Worm (Caenorhabditis elegans) whole organism, midembryonic: Measurements from ENCODE around the gene D1044.7.

Source experiments
- T22C8.4 ChIP-seq: fragments of 200-800 bp; sonication (Bioruptor generic); IDR thresholded peaks from 2 replicates; pipeline ENCODE4 v1.3.6; 2022; ENCODE audit warnings: missing genetic modification characterization, missing compliant biosample characterization
- cog-1 ChIP-seq: sonication (generic microtip); optimal IDR thresholded peaks from 2 replicates; lab custom pipeline; 2016; ENCODE audit warnings: missing genetic modification characterization, missing compliant biosample characterization
- flt-1 ChIP-seq: fragments of 200-800 bp; sonication (Bioruptor generic); IDR thresholded peaks from 2 replicates; pipeline ENCODE4 v1.3.6; 2022; ENCODE audit warnings: missing genetic modification characterization, missing compliant biosample characterization
- klf-2 ChIP-seq: fragments of 200-800 bp; sonication (Bioruptor generic); conservative IDR thresholded peaks from 2 replicates; pipeline ENCODE4 v1.3.6; 2022; ENCODE audit warnings: missing genetic modification reagents, missing genetic modification characterization, missing compliant biosample characterization
- med-1 ChIP-seq: sonication (generic microtip); optimal IDR thresholded peaks from 2 replicates; lab custom pipeline; 2017; ENCODE audit warnings: missing genetic modification characterization, mild to moderate bottlenecking, missing compliant biosample characterization, antibody characterized with exemption, missing genetic modification reagents; ENCODE audit not compliant: insufficient read depth
- ref-1 ChIP-seq: fragments of 200-800 bp; sonication (Bioruptor generic); conservative IDR thresholded peaks from 2 replicates; pipeline ENCODE4 v1.3.6; 2022; ENCODE audit warnings: missing genetic modification reagents, missing genetic modification characterization, missing compliant biosample characterization
- tab-1 ChIP-seq: fragments of 200-800 bp; sonication (Bioruptor generic); IDR thresholded peaks from 2 replicates; pipeline ENCODE4 v1.3.6; 2022; ENCODE audit warnings: missing genetic modification characterization, missing compliant biosample characterization
- ztf-23 ChIP-seq: fragments of 200-800 bp; sonication (Bioruptor generic); IDR thresholded peaks from 2 replicates; pipeline ENCODE4 v1.3.6; 2022; ENCODE audit warnings: missing genetic modification reagents, missing genetic modification characterization, missing compliant biosample characterization
- ztf-29 ChIP-seq: fragments of 200-800 bp; sonication (Bioruptor generic); IDR thresholded peaks from 2 replicates; pipeline ENCODE4 v1.3.6; 2022; ENCODE audit warnings: missing genetic modification reagents, missing genetic modification characterization, missing compliant biosample characterization

D1044.7 gene

DNA sequence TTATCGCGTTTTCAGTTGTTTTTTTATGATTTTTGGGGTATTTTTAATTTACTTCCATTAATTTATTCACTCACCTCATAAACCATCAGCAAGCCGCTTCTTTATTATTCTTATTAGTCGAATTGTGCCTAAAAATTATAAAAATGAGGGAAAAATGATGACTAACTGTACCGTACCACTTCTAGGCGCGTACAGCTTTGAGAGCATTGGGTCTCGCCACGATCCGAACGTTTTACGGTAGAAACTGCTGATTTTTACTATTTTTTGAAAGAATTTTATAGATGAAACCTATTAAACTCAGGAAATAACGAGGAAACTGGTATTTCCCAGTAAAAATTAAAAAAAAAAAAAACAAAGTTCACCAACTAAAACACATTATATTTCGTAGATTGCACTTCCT lies 34.5 kb upstream of the D1044.7 start, which contains the start of gene D1044.6:
D1044.6 (minus strand) TSS at position 128 of the 400 bp plus-strand sequence.
- TF ChIP-seq med-1 (GFP tag; lab: Kevin White, UChicago): no peak

DNA sequence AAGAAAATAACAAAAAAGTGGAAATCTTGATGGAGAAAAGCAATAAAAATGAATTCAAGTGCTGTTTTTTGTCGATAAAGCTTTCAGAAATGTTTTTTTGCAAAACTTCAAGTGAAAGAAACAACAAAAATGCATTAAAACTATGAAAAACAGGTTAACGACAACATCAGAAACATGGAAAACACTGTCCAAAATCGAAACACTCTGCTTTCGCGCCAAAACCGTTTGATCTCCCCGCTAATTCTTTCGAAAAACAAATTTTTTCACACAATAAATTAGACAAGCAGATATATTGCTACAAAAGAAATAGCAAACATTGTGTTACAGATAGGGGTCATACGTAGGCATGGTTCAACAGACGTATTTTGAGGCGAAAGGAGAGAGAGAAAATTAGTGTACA lies 33.2 kb upstream of the D1044.7 start:
- TF ChIP-seq ztf-23: no peak

DNA sequence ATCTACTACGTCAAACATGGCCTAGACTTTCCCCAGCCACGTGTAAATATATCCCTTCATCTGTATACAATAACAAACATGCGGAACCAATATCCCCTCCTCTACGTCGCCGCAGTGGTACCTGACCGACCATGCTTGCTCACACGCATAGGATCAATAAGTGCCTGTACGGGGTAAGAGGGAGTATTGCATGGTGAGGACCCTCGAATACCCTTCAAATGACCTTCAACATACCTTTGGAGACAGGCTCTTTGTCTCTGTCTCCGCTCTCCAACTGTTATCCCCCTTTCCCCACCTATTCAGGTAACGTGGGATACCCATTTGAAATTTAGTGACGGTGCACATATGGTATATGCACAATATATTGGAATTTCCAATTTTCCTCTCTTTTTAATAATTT lies 17.4 kb upstream of the D1044.7 start, which contains the start of gene dex-1:
dex-1 (plus strand) TSS at position 132 of the 400 bp plus-strand sequence.
- TF ChIP-seq cog-1 (tag; lab: Kevin White, UChicago) (no peak), ref-1 (GFP tag; lab: Robert Waterston, UW) (no peak), ztf-29 (GFP tag; lab: Robert Waterston, UW) (no peak), klf-2 (GFP tag; lab: Robert Waterston, UW) (no peak), med-1 (GFP tag; lab: Kevin White, UChicago) (no peak), ztf-23 (no peak), flt-1 (GFP tag; lab: Robert Waterston, UW) (no peak), T22C8.4 (GFP tag; lab: Robert Waterston, UW) (no peak), tab-1 (no peak)

DNA sequence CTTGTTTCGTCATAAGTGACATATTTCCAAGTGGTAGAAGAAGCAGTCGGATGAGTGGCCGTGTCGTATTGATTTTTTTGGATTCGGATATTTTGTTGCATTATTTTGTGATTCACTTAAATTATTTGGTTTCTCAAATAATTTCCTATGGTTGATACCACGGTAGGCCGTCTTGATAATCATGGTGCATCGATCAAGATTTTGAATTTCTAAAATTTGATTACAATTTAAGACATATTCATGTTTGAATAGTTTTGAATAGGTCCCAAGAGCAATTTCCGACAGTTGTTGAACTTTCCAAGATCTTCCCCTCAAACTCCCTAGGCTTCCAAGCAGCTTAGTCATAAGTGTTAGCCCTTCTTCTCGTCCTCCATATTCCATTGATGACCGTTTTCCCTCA lies 13.4 kb upstream of the D1044.7 start, which contains the start of gene D1044.4:
D1044.4 (minus strand) TSS at position 101 of the 400 bp plus-strand sequence.
- TF ChIP-seq cog-1 (tag; lab: Kevin White, UChicago) (no peak), med-1 (GFP tag; lab: Kevin White, UChicago) (no peak), klf-2 (GFP tag; lab: Robert Waterston, UW) (no peak), T22C8.4 (GFP tag; lab: Robert Waterston, UW) (no peak), ztf-23 (no peak), ref-1 (GFP tag; lab: Robert Waterston, UW) (no peak), flt-1 (GFP tag; lab: Robert Waterston, UW) (no peak), tab-1 (no peak), ztf-29 (GFP tag; lab: Robert Waterston, UW) (no peak)

DNA sequence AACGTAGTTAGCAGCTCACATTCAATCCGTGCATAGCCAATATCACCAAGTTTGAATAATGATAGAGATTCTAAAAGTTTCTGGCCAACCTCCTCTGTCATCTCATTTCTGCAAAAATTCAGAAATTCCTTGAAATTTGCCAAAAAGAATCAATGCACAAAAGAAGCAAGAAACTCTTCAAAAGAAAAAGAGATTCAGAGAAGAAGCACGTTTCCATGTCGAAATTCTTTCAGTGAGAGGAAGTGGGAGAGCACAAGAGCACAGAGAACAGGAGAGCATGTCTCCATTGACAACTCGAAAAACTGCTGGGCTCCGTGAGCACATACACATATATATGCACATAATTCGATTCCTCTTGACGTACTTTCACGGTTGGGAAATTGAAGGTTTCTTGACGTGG lies 8.9 kb upstream of the D1044.7 start, which contains the start of gene nekl-4:
nekl-4 (minus strand) TSS at position 101 of the 400 bp plus-strand sequence.
- TF ChIP-seq cog-1 (tag; lab: Kevin White, UChicago) (no peak), med-1 (GFP tag; lab: Kevin White, UChicago) (no peak), ref-1 (GFP tag; lab: Robert Waterston, UW) (no peak), ztf-29 (GFP tag; lab: Robert Waterston, UW) (no peak), klf-2 (GFP tag; lab: Robert Waterston, UW) (no peak), flt-1 (GFP tag; lab: Robert Waterston, UW) (no peak), T22C8.4 (GFP tag; lab: Robert Waterston, UW) (no peak)

DNA sequence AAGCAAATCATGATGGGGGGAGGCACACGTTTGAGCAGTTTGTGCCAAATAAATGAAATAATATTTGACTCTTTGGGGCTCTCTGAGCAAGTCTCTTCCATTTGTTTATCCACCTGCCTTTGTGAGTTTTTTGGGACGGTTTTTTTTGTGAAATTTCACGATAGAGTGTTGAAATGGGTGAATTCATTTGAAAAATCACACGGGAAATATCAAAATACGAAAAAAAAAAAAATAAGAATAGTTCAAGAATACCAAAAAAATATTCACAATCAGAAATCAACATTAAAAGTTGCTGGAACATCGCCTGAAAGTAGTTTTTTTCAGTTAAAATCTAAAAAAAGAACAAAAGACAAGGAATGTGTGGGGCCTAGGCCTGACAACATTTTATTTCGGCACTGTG lies 3.9 kb upstream of the D1044.7 start, which contains the start of gene pqn-25:
pqn-25 (minus strand) TSS at position 101 of the 400 bp plus-strand sequence.
- TF ChIP-seq klf-2 (GFP tag; lab: Robert Waterston, UW) (no peak), ztf-29 (GFP tag; lab: Robert Waterston, UW) (no peak), cog-1 (tag; lab: Kevin White, UChicago) (no peak), ztf-23 (no peak), T22C8.4 (GFP tag; lab: Robert Waterston, UW) (no peak), med-1 (GFP tag; lab: Kevin White, UChicago) (no peak), flt-1 (GFP tag; lab: Robert Waterston, UW) (no peak), tab-1 (no peak), ref-1 (GFP tag; lab: Robert Waterston, UW) (no peak)

DNA sequence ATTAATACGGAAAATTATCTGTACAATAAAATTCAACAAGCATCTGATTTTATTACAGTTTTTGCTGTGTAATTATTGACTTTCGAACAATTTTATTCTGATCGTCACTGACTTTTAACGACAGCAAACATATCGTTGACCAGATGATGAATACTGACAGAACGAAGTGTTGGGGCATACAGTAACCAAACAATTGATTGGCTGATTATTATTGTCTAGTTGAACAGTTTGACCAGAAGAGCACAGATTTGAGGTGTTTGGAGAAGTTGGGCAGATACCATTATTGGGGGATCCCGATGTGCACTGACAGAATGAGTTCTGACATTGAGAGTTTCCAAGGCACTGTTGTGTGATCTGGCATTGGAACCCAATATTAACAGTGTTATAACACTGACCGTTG lies 1.6 kb downstream of the D1044.7 start:
- TF ChIP-seq ztf-29 (GFP tag; lab: Robert Waterston, UW): no peak
- no peak for TF ChIP-seq klf-2 (GFP tag; lab: Robert Waterston, UW)
- no peak for TF ChIP-seq ztf-23
- TF ChIP-seq ref-1 (GFP tag; lab: Robert Waterston, UW): no peak
- TF ChIP-seq flt-1 (GFP tag; lab: Robert Waterston, UW): no peak
- no peak for TF ChIP-seq cog-1 (tag; lab: Kevin White, UChicago)
- TF ChIP-seq med-1 (GFP tag; lab: Kevin White, UChicago): no peak
- no peak for TF ChIP-seq tab-1
- TF ChIP-seq T22C8.4 (GFP tag; lab: Robert Waterston, UW): no peak

DNA sequence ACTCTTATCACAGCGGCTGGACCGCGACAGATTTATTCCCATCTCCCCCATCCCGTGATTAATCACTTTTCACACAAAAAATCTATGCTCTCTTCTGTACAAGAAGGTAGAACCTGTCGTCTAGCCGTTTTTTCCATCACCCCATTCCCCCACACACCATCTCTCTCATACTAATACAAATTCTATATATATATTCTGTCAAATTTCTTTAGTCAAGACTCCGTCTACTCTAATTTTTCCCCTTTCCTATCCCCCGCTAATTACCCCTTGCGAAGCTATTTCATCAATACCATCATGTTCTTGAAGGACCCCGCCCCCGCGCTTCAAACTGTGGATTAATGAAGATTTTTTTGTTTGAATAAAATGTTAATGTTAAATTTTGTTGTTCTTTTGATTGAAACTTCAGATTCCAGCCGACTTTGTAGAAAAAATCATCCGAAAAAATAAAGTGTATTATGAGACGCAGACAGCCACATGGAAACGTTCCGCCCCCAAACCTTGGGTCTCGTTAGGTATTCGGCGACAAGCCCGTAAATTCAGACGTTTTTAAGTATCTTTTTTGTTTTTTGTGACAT lies 2.5 kb downstream of the D1044.7 start:
- no peak for TF ChIP-seq cog-1 (tag; lab: Kevin White, UChicago)
- no peak for TF ChIP-seq flt-1 (GFP tag; lab: Robert Waterston, UW)
- 0 out of 2 replicates have a peak, but pooled peaks have one; percentile 52 for TF ChIP-seq ztf-23

DNA sequence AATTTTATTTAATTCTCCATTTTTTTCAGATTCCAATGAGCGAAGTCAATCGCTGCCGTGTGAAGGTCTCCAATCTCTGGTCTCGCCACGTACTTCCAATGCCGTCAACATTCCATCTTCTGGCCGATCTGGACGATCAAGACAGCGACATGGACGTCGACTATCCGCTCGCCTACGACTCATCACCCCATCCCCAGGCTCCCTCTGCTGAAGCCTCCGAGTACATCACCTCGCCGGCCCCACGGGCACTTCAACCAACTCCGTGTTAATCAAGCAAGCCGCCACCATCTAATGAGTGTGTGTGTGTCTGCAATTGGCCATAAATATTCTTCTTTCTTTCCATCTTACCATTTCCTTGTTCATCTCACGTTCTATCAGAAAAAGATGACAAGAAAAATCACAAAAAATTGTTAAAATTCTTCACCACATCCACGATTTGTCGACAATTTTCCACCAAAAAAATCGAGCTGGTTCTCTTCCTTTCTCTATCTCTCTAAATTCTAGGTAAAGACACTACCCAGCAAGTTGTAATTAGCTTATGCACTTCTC lies 3.0 kb downstream of the D1044.7 start:
- TF ChIP-seq cog-1 (tag; lab: Kevin White, UChicago): no peak
- TF ChIP-seq ztf-23: no peak
- TF ChIP-seq ref-1 (GFP tag; lab: Robert Waterston, UW): no peak
- TF ChIP-seq klf-2 (GFP tag; lab: Robert Waterston, UW): no peak
- 0 out of 2 replicates have a peak, but pooled peaks have one; percentile 9 for TF ChIP-seq tab-1
- no peak for TF ChIP-seq flt-1 (GFP tag; lab: Robert Waterston, UW)
